Fruit fly (Drosophila melanogaster): ENCODE measurements around the gene Elys.
A peak's percentile ranks its signal among the peaks of the same experiment; 100 is the strongest.

The Elys gene

dm6 chrX:19666991-19667409 lies 14.9 kb downstream of the Elys start, which contains the start of gene Zw (continued):
- no peak for TF ChIP-seq pzg (GFP tag; optimal IDR thresholded peaks at IDR 0.05)
- TF ChIP-seq Hr51 (GFP tag; optimal IDR thresholded peaks at IDR 0.05): peak; percentile 2 to 3
- TF ChIP-seq prd (optimal IDR thresholded peaks at IDR 0.05): no peak
- peak; percentile 82 for TF ChIP-seq prd (GFP tag; IDR thresholded peaks at IDR 0.05)
- TF ChIP-seq CG4730 (GFP tag; IDR thresholded peaks at IDR 0.05): peak; percentile 42; the same call in 1 of the 2 replicates
- no peak for TF ChIP-seq CG31441 (GFP tag; IDR thresholded peaks at IDR 0.05)
- no peak for TF ChIP-seq Bteb2 (GFP tag; optimal IDR thresholded peaks at IDR 0.05)
- TF ChIP-seq dati (GFP tag; IDR thresholded peaks at IDR 0.05): no peak
- TF ChIP-seq CG3281 (GFP tag; optimal IDR thresholded peaks at IDR 0.05): peak; percentile 14
- no peak for TF ChIP-seq pan (optimal IDR thresholded peaks at IDR 0.05)
- TF ChIP-seq pan (GFP tag; optimal IDR thresholded peaks at IDR 0.05 in 1 of 2, IDR thresholded peaks at IDR 0.05 in 1 of 2): peak in 1 of 2 experiments; percentile 54
- TF ChIP-seq Mad (GFP tag; optimal IDR thresholded peaks at IDR 0.05): no peak
- peak; percentile 5 for TF ChIP-seq dm (GFP tag; optimal IDR thresholded peaks at IDR 0.05)
- TF ChIP-seq CG10462 (GFP tag; optimal IDR thresholded peaks at IDR 0.05): no peak
- TF ChIP-seq klu (GFP tag; IDR thresholded peaks at IDR 0.05): peak; percentile 35; the same call in 1 of the 2 replicates
- TF ChIP-seq HLHmδ (GFP tag; optimal IDR thresholded peaks at IDR 0.05): peak; percentile 54
- peak; percentile 23 for TF ChIP-seq CG5180 (GFP tag; optimal IDR thresholded peaks at IDR 0.05)
- no peak for TF ChIP-seq Dp (GFP tag; optimal IDR thresholded peaks at IDR 0.05)
- TF ChIP-seq Lpt (GFP tag; optimal IDR thresholded peaks at IDR 0.05): no peak
- TF ChIP-seq CG43689 (GFP tag; IDR thresholded peaks at IDR 0.05): no peak
- no peak for TF ChIP-seq Oaz (GFP tag; IDR thresholded peaks at IDR 0.05)
- peak in 1 of 2 experiments; percentile 38 for TF ChIP-seq chif (GFP tag; optimal IDR thresholded peaks at IDR 0.05)
- peak; percentile 46; the same call in 1 of the 3 replicates for TF ChIP-seq ase (GFP tag; IDR thresholded peaks at IDR 0.05)
- TF ChIP-seq Tbp (GFP tag; optimal IDR thresholded peaks at IDR 0.05): no peak
- TF ChIP-seq PHDP (tag; optimal IDR thresholded peaks at IDR 0.05): peak; percentile 19
- TF ChIP-seq CG32532 (GFP tag; IDR thresholded peaks at IDR 0.05): peak; percentile 80
- no peak for TF ChIP-seq CG9727 (GFP tag; optimal IDR thresholded peaks at IDR 0.05)
- TF ChIP-seq chn (GFP tag; optimal IDR thresholded peaks at IDR 0.05): peak; percentile 51
- TF ChIP-seq tap (tag; optimal IDR thresholded peaks at IDR 0.05): no peak
- peak; percentile 9 for TF ChIP-seq CG12071 (GFP tag; optimal IDR thresholded peaks at IDR 0.05)
- TF ChIP-seq dysf (GFP tag; IDR thresholded peaks at IDR 0.05): peak; percentile 72
- peak; percentile 38; the same call in 1 of the 2 replicates for TF ChIP-seq MBD-R2 (GFP tag; IDR thresholded peaks at IDR 0.05)
- 0 out of 2 replicates have a peak, but pooled peaks have one; percentile 7 for TF ChIP-seq CG1024 (GFP tag; IDR thresholded peaks at IDR 0.05)
- peak; percentile 5 for TF ChIP-seq nerfin-1 (tag; optimal IDR thresholded peaks at IDR 0.05)
- peak; percentile 5 for TF ChIP-seq sqz (GFP tag; optimal IDR thresholded peaks at IDR 0.05)
- TF ChIP-seq trem (tag; optimal IDR thresholded peaks at IDR 0.05): peak; percentile 20
- peak; percentile 40 for TF ChIP-seq lbe (GFP tag; optimal IDR thresholded peaks at IDR 0.05)
- TF ChIP-seq CG9215 (GFP tag; IDR thresholded peaks at IDR 0.05): peak; percentile 61
- TF ChIP-seq br (optimal IDR thresholded peaks at IDR 0.05): no peak
- no peak for TF ChIP-seq scrt (GFP tag; optimal IDR thresholded peaks at IDR 0.05)
- TF ChIP-seq Pdp1 (GFP tag; optimal IDR thresholded peaks at IDR 0.05): peak; percentile 38 to 43
- no peak for TF ChIP-seq stwl (tag; optimal IDR thresholded peaks at IDR 0.05)
- no peak for TF ChIP-seq CG17802 (tag; optimal IDR thresholded peaks at IDR 0.05)
- peak; percentile 67 for TF ChIP-seq amos (GFP tag; IDR thresholded peaks at IDR 0.05; ENCODE audit: partially characterized antibody)
- TF ChIP-seq CG18764 (GFP tag; optimal IDR thresholded peaks at IDR 0.05): peak; percentile 11
- 0 out of 2 replicates have a peak, but pooled peaks have one; percentile 28 for TF ChIP-seq onecut (GFP tag; IDR thresholded peaks at IDR 0.05)
- peak; percentile 10 for TF ChIP-seq CG13624 (GFP tag; optimal IDR thresholded peaks at IDR 0.05)
- no peak for TF ChIP-seq Poxn (GFP tag; IDR thresholded peaks at IDR 0.05)
- no peak for TF ChIP-seq CG1832 (GFP tag; optimal IDR thresholded peaks at IDR 0.05)
- TF ChIP-seq hth (optimal IDR thresholded peaks at IDR 0.05): no peak
- TF ChIP-seq Dek (tag; optimal IDR thresholded peaks at IDR 0.05): no peak
- TF ChIP-seq tup (GFP tag; optimal IDR thresholded peaks at IDR 0.05): no peak

All from whole organism, embryonic.